Worm (Caenorhabditis elegans) whole organism, L4 larva: Measurements from ENCODE around the gene T13C2.3.

Source experiments
- D1046.2 ChIP-seq: fragments of 200-800 bp; sonication (Bioruptor generic); IDR thresholded peaks from 2 replicates; pipeline ENCODE4 v1.3.6; 2022; ENCODE audit warnings: missing genetic modification characterization, missing compliant biosample characterization
- F10B5.3 ChIP-seq: sonication (generic microtip); optimal IDR thresholded peaks from 2 replicates; lab custom pipeline; 2016; ENCODE audit warnings: mild to moderate bottlenecking, missing genetic modification characterization, missing compliant biosample characterization
- F26F4.8 ChIP-seq: fragments of 200-800 bp; sonication (Bioruptor generic); conservative IDR thresholded peaks from 2 replicates; pipeline ENCODE4 v1.3.6; 2022; ENCODE audit warnings: missing genetic modification characterization, missing compliant biosample characterization
- F44E2.7 ChIP-seq: fragments of 200-800 bp; sonication (Bioruptor generic); IDR thresholded peaks from 2 replicates; pipeline ENCODE4 v2.1.2; 2022; ENCODE audit warnings: missing genetic modification characterization, missing compliant biosample characterization
- T20F7.1 ChIP-seq: fragments of 200-800 bp; sonication (Bioruptor generic); optimal IDR thresholded peaks from 2 replicates; lab custom pipeline; 2018; ENCODE audit warnings: mild to moderate bottlenecking, missing genetic modification characterization, missing compliant biosample characterization
- T26A8.4 ChIP-seq: fragments of 200-800 bp; sonication (Bioruptor generic); IDR thresholded peaks from 2 replicates; pipeline ENCODE4 v1.3.6; 2022; ENCODE audit warnings: missing genetic modification characterization, missing compliant biosample characterization
- Y105C5A.15 ChIP-seq: fragments of 200-800 bp; sonication (Bioruptor generic); IDR thresholded peaks from 2 replicates; pipeline ENCODE4 v1.3.6; 2022; ENCODE audit warnings: missing genetic modification characterization, missing compliant biosample characterization
- ZK337.2 ChIP-seq: fragments of 200-800 bp; sonication (Bioruptor generic); IDR thresholded peaks from 2 replicates; pipeline ENCODE4 v1.3.6; 2022; ENCODE audit warnings: missing genetic modification reagents, missing genetic modification characterization, missing compliant biosample characterization
- aly-2 ChIP-seq: sonication (generic microtip); optimal IDR thresholded peaks from 2 replicates; lab custom pipeline; 2018; ENCODE audit warnings: missing biosample characterization, missing genetic modification characterization
- ama-1 ChIP-seq: fragments of 150-350 bp; optimal IDR thresholded peaks from 2 replicates; lab custom pipeline; 2014; ENCODE audit warnings: inconsistent platforms, mixed read lengths
- ceh-20 ChIP-seq: fragments of 200-800 bp; sonication (Bioruptor generic); IDR thresholded peaks from 2 replicates; pipeline ENCODE4 v1.3.6; 2022; ENCODE audit warnings: missing genetic modification reagents, missing genetic modification characterization, missing compliant biosample characterization
- ceh-28 ChIP-seq: fragments of 150-350 bp; optimal IDR thresholded peaks from 2 replicates; lab custom pipeline; 2014; ENCODE audit warnings: missing biosample characterization, missing genetic modification reagents, missing genetic modification characterization
- ceh-32 ChIP-seq: sonication (generic microtip); optimal IDR thresholded peaks from 2 replicates; lab custom pipeline; 2016; ENCODE audit warnings: mild to moderate bottlenecking, missing genetic modification characterization, missing compliant biosample characterization; ENCODE audit not compliant: poor library complexity
- ceh-44 ChIP-seq: fragments of 200-800 bp; sonication (Bioruptor generic); IDR thresholded peaks from 2 replicates; pipeline ENCODE4 v1.3.6; 2022; ENCODE audit warnings: missing genetic modification reagents, missing genetic modification characterization, missing compliant biosample characterization
- cey-2 ChIP-seq: sonication (generic microtip); optimal IDR thresholded peaks from 3 replicates; lab custom pipeline; 2017; ENCODE audit warnings: missing genetic modification characterization, mild to moderate bottlenecking, missing compliant biosample characterization, antibody characterized with exemption, borderline replicate concordance; ENCODE audit not compliant: insufficient read depth
- daf-19 ChIP-seq: fragments of 200-800 bp; sonication (Bioruptor generic); conservative IDR thresholded peaks from 2 replicates; pipeline ENCODE4 v1.3.6; 2022; ENCODE audit warnings: missing genetic modification characterization, missing compliant biosample characterization
- daf-8 ChIP-seq: fragments of 200-800 bp; sonication (Bioruptor generic); IDR thresholded peaks from 2 replicates; pipeline ENCODE4 v1.3.6; 2022; ENCODE audit warnings: missing genetic modification characterization, missing compliant biosample characterization
- dmd-8 ChIP-seq: fragments of 200-800 bp; sonication (Bioruptor generic); IDR thresholded peaks from 2 replicates; pipeline ENCODE4 v1.3.6; 2022; ENCODE audit warnings: missing genetic modification characterization, missing compliant biosample characterization
- dve-1 ChIP-seq: sonication (generic microtip); optimal IDR thresholded peaks from 2 replicates; lab custom pipeline; 2017; ENCODE audit warnings: antibody characterized with exemption, mild to moderate bottlenecking, missing genetic modification characterization, missing compliant biosample characterization; ENCODE audit not compliant: insufficient read depth
- egl-43 ChIP-seq: fragments of 200-800 bp; sonication (Bioruptor generic); IDR thresholded peaks from 2 replicates; pipeline ENCODE4 v1.3.6; 2022; ENCODE audit warnings: missing genetic modification reagents, missing genetic modification characterization, missing compliant biosample characterization
- fkh-10 ChIP-seq: fragments of 150-350 bp; optimal IDR thresholded peaks from 2 replicates; lab custom pipeline; 2014; ENCODE audit warnings: missing biosample characterization, missing genetic modification reagents, missing genetic modification characterization
- fos-1 ChIP-seq: fragments of 150-350 bp; optimal IDR thresholded peaks from 2 replicates; lab custom pipeline; 2014; ENCODE audit warnings: missing biosample characterization, missing genetic modification characterization
- hif-1 ChIP-seq, 2 experiments: sonication (generic microtip); optimal IDR thresholded peaks; 2 replicates each; lab custom pipeline; 2016 to 2017; ENCODE audit warnings: missing compliant biosample characterization in 2 of 2, missing genetic modification characterization in 2 of 2, missing genetic modification reagents in 2 of 2, missing genotype in 2 of 2, mild to moderate bottlenecking in 1 of 2
- hlh-11 ChIP-seq: fragments of 200-800 bp; sonication (Bioruptor generic); optimal IDR thresholded peaks from 2 replicates; lab custom pipeline; 2018; ENCODE audit warnings: mild to moderate bottlenecking, missing genetic modification characterization, missing compliant biosample characterization
- jun-1 ChIP-seq: fragments of 150-350 bp; optimal IDR thresholded peaks from 2 replicates; lab custom pipeline; 2014; ENCODE audit warnings: missing biosample characterization, missing genetic modification reagents, missing genetic modification characterization
- lim-7 ChIP-seq: fragments of 200-800 bp; sonication (Bioruptor generic); IDR thresholded peaks from 2 replicates; pipeline ENCODE4 v1.3.6; 2022; ENCODE audit warnings: missing genetic modification characterization, missing compliant biosample characterization
- lin-39 ChIP-seq: fragments of 150-350 bp; optimal IDR thresholded peaks from 2 replicates; lab custom pipeline; 2014; ENCODE audit warnings: missing biosample characterization, missing genetic modification reagents, missing genetic modification characterization
- lir-3 ChIP-seq: sonication (generic microtip); optimal IDR thresholded peaks from 2 replicates; lab custom pipeline; 2016; ENCODE audit warnings: mild to moderate bottlenecking, missing genetic modification characterization, missing compliant biosample characterization
- mdl-1 ChIP-seq, 2 experiments: fragments of 150-350 bp in 1 of 2; sonication (generic microtip) in 1 of 2; optimal IDR thresholded peaks; 2 replicates each; lab custom pipeline; 2014 to 2017; ENCODE audit warnings: missing biosample characterization in 2 of 2, missing genetic modification characterization in 2 of 2
- mes-2 ChIP-seq: sonication (generic microtip); optimal IDR thresholded peaks from 2 replicates; lab custom pipeline; 2016; ENCODE audit warnings: missing genotype, mild to moderate bottlenecking, missing genetic modification characterization, missing compliant biosample characterization; ENCODE audit not compliant: poor library complexity, severe bottlenecking
- mxl-2 ChIP-seq: fragments of 200-800 bp; sonication (Bioruptor generic); conservative IDR thresholded peaks from 2 replicates; pipeline ENCODE4 v1.3.6; 2022; ENCODE audit warnings: missing genetic modification reagents, missing genetic modification characterization, missing compliant biosample characterization
- nhr-10 ChIP-seq: fragments of 150-350 bp; optimal IDR thresholded peaks from 2 replicates; lab custom pipeline; 2014; ENCODE audit warnings: missing biosample characterization, missing genetic modification characterization
- nhr-102 ChIP-seq: sonication (generic microtip); optimal IDR thresholded peaks from 2 replicates; lab custom pipeline; 2016; ENCODE audit warnings: mild to moderate bottlenecking, missing genetic modification characterization, moderate library complexity, missing compliant biosample characterization
- nhr-11 ChIP-seq: fragments of 150-350 bp; optimal IDR thresholded peaks from 2 replicates; lab custom pipeline; 2014; ENCODE audit warnings: missing biosample characterization, missing genetic modification characterization
- nhr-25 ChIP-seq: sonication (generic microtip); optimal IDR thresholded peaks from 2 replicates; lab custom pipeline; 2017; ENCODE audit warnings: missing genetic modification characterization, mild to moderate bottlenecking, missing compliant biosample characterization, antibody characterized with exemption, moderate library complexity, borderline replicate concordance; ENCODE audit not compliant: insufficient read depth
- nhr-28 ChIP-seq: fragments of 150-350 bp; optimal IDR thresholded peaks from 2 replicates; lab custom pipeline; 2014; ENCODE audit warnings: missing biosample characterization, missing genetic modification characterization
- nhr-48 ChIP-seq: sonication (generic microtip); optimal IDR thresholded peaks from 2 replicates; lab custom pipeline; 2016; ENCODE audit warnings: mild to moderate bottlenecking, missing genetic modification characterization, missing compliant biosample characterization
- nhr-76 ChIP-seq: fragments of 150-350 bp; optimal IDR thresholded peaks from 2 replicates; lab custom pipeline; 2014; ENCODE audit warnings: missing biosample characterization, missing genetic modification characterization
- pha-4 ChIP-seq, 2 experiments: fragments of 150-350 bp in 1 of 2; fragments of 200-800 bp in 1 of 2; sonication (Bioruptor generic) in 1 of 2; IDR thresholded peaks in 1 of 2; optimal IDR thresholded peaks in 1 of 2; 2 replicates each; pipeline versions ENCODE4 v1.3.6 to Lab custom; 2014 to 2022; ENCODE audit warnings: missing genetic modification characterization in 2 of 2, missing genetic modification reagents in 2 of 2, missing biosample characterization in 1 of 2, missing compliant biosample characterization in 1 of 2
- php-3 ChIP-seq: fragments of 200-800 bp; sonication (Bioruptor generic); IDR thresholded peaks from 2 replicates; pipeline ENCODE4 v1.3.6; 2022; ENCODE audit warnings: missing genetic modification reagents, missing genetic modification characterization, missing compliant biosample characterization
- pqm-1 ChIP-seq: sonication (generic microtip); optimal IDR thresholded peaks from 2 replicates; lab custom pipeline; 2017; ENCODE audit warnings: missing biosample characterization, missing genetic modification characterization
- saeg-2 ChIP-seq: fragments of 200-800 bp; sonication (Bioruptor generic); IDR thresholded peaks from 2 replicates; pipeline ENCODE4 v1.3.6; 2022; ENCODE audit warnings: missing genetic modification reagents, missing genetic modification characterization, missing compliant biosample characterization
- sdz-12 ChIP-seq: fragments of 200-800 bp; sonication (Bioruptor generic); optimal IDR thresholded peaks from 2 replicates; lab custom pipeline; 2018; ENCODE audit warnings: mild to moderate bottlenecking, missing genetic modification characterization, missing compliant biosample characterization
- set-16 ChIP-seq: fragments of 200-800 bp; sonication (Bioruptor generic); IDR thresholded peaks from 2 replicates; pipeline ENCODE4 v1.3.6; 2022; ENCODE audit warnings: missing genetic modification reagents, missing genetic modification characterization, missing compliant biosample characterization
- snpc-1.2 ChIP-seq: fragments of 200-800 bp; sonication (Bioruptor generic); IDR thresholded peaks from 2 replicates; pipeline ENCODE4 v1.3.6; 2022; ENCODE audit warnings: missing genetic modification reagents, missing genetic modification characterization, missing compliant biosample characterization
- unc-39 ChIP-seq: sonication (generic microtip); optimal IDR thresholded peaks from 2 replicates; lab custom pipeline; 2017; ENCODE audit warnings: missing biosample characterization, missing genetic modification characterization
- unc-62 ChIP-seq, 3 experiments: fragments of 150-350 bp in 1 of 3; sonication (generic microtip); optimal IDR thresholded peaks in 2 of 3; peaks in 1 of 3; 1 replicate in 1 of 3; 2 replicates in 2 of 3; lab custom pipeline; 2014 to 2017; ENCODE audit warnings: missing biosample characterization in 3 of 3, missing genetic modification characterization in 3 of 3, missing genetic modification reagents in 3 of 3, missing genotype in 1 of 3
- zfp-2 ChIP-seq: sonication (generic microtip); optimal IDR thresholded peaks from 2 replicates; lab custom pipeline; 2016; ENCODE audit warnings: mild to moderate bottlenecking, missing genetic modification characterization, missing compliant biosample characterization
- zip-11 ChIP-seq: fragments of 200-800 bp; sonication (Bioruptor generic); IDR thresholded peaks from 2 replicates; pipeline ENCODE4 v1.3.6; 2022; ENCODE audit warnings: missing genetic modification characterization, missing compliant biosample characterization
- ztf-11 ChIP-seq: fragments of 150-350 bp; optimal IDR thresholded peaks from 2 replicates; lab custom pipeline; 2014; ENCODE audit warnings: missing biosample characterization, missing genetic modification characterization

Gene T13C2.3

ce11 chrII:6834582-6835058 is 45.6 kb downstream of the T13C2.3 start, which contains the start of gene egl-27:
Gene egl-27, plus strand, starts transcription at chrII:6835008.
- no peak for TF ChIP-seq cey-2 (tag; lab: Kevin White, UChicago)
- TF ChIP-seq ztf-11 (tag; lab: Kevin White, UChicago), result no peak
- TF ChIP-seq pqm-1 (tag; lab: Kevin White, UChicago), result no peak
- TF ChIP-seq aly-2 (tag; lab: Kevin White, UChicago), result no peak
- no peak for TF ChIP-seq dve-1 (tag; lab: Kevin White, UChicago)
- peak; percentile 39 for TF ChIP-seq hlh-11 (tag; lab: Kevin White, UChicago)
- no peak for TF ChIP-seq fos-1 (tag; lab: Kevin White, UChicago)
- TF ChIP-seq nhr-10 (tag; lab: Kevin White, UChicago), result no peak
- no peak for TF ChIP-seq snpc-1.2 (GFP tag; lab: Robert Waterston, UW)
- peak in 1 of 2 experiments; percentile 52 for TF ChIP-seq unc-62 (GFP tag; optimal IDR thresholded peaks at IDR 0.05 in 1 of 2; lab: Kevin White, UChicago)
- TF ChIP-seq unc-62 (tag; optimal IDR thresholded peaks at IDR 0.05; lab: Kevin White, UChicago), result no peak
- no peak for TF ChIP-seq pha-4 (GFP tag; IDR thresholded peaks at IDR 0.05; lab: Robert Waterston, UW)
- TF ChIP-seq pha-4 (tag; optimal IDR thresholded peaks at IDR 0.05; lab: Kevin White, UChicago), result no peak
- no peak for TF ChIP-seq T20F7.1 (GFP tag; lab: Kevin White, UChicago)
- no peak for TF ChIP-seq mdl-1 (tag; optimal IDR thresholded peaks at IDR 0.05; lab: Kevin White, UChicago)
- TF ChIP-seq egl-43 (GFP tag; lab: Robert Waterston, UW), result peak; percentile 68
- no peak for TF ChIP-seq nhr-102 (tag; lab: Kevin White, UChicago)
- TF ChIP-seq lin-39 (tag; lab: Kevin White, UChicago), result no peak
- TF ChIP-seq ama-1 (lab: Kevin White, UChicago), result no peak
- TF ChIP-seq fkh-10, result no peak
- TF ChIP-seq mxl-2, result no peak
- no peak for TF ChIP-seq D1046.2 (GFP tag; lab: Robert Waterston, UW)
- no peak for TF ChIP-seq unc-39 (tag; lab: Kevin White, UChicago)
- no peak for TF ChIP-seq ceh-44 (GFP tag; lab: Robert Waterston, UW)
- no peak for TF ChIP-seq ceh-20 (GFP tag; lab: Robert Waterston, UW)
- no peak for TF ChIP-seq php-3 (GFP tag; lab: Robert Waterston, UW)
- TF ChIP-seq nhr-11, result no peak
- no peak for TF ChIP-seq F44E2.7
- TF ChIP-seq mes-2 (tag; lab: Kevin White, UChicago), result no peak
- TF ChIP-seq lim-7 (GFP tag; lab: Robert Waterston, UW), result 0 out of 2 replicates have a peak, but pooled peaks have one; percentile 46
- no peak for TF ChIP-seq jun-1
- no peak for TF ChIP-seq daf-8 (GFP tag; lab: Robert Waterston, UW)
- no peak for TF ChIP-seq F26F4.8 (GFP tag; lab: Robert Waterston, UW)
- no peak for TF ChIP-seq saeg-2
- no peak for TF ChIP-seq nhr-25 (tag; lab: Kevin White, UChicago)
- no peak for TF ChIP-seq zip-11 (GFP tag; lab: Robert Waterston, UW)
- TF ChIP-seq T26A8.4 (GFP tag; lab: Robert Waterston, UW), result no peak
- TF ChIP-seq lir-3 (tag; lab: Kevin White, UChicago), result no peak
- TF ChIP-seq hif-1 (tag; optimal IDR thresholded peaks at IDR 0.05; lab: Kevin White, UChicago), result no peak
- TF ChIP-seq nhr-48 (tag; lab: Kevin White, UChicago), result no peak
- peak; percentile 57 for TF ChIP-seq set-16
- TF ChIP-seq nhr-76 (tag; lab: Kevin White, UChicago), result no peak
- no peak for TF ChIP-seq ceh-28 (tag; lab: Kevin White, UChicago)
- TF ChIP-seq ceh-32 (tag; lab: Kevin White, UChicago), result no peak
- TF ChIP-seq F10B5.3 (tag; lab: Kevin White, UChicago), result no peak
- no peak for TF ChIP-seq sdz-12
- TF ChIP-seq Y105C5A.15 (GFP tag; lab: Robert Waterston, UW), result no peak
- TF ChIP-seq ZK337.2 (GFP tag; lab: Robert Waterston, UW), result peak; percentile 20; the same call in 1 of the 2 replicates
- TF ChIP-seq daf-19, result no peak
- no peak for TF ChIP-seq dmd-8 (GFP tag; lab: Robert Waterston, UW)
- TF ChIP-seq zfp-2 (tag; lab: Kevin White, UChicago), result no peak
- peak; percentile 21 for TF ChIP-seq nhr-28
